Worm (Caenorhabditis elegans): Measurements from ENCODE around the gene F35E8.9.

- TF ChIP-seq pes-1 (GFP tag; IDR thresholded peaks at IDR 0.05) (peak; percentile 99), ceh-13 (GFP tag; optimal IDR thresholded peaks at IDR 0.05) (peak; percentile 99), flt-1 (GFP tag; IDR thresholded peaks at IDR 0.05) (peak; percentile 100), B0310.2 (tag; optimal IDR thresholded peaks at IDR 0.05) (peak; percentile 99), F13C5.2 (tag; optimal IDR thresholded peaks at IDR 0.05) (peak; percentile 100), tra-4 (tag; optimal IDR thresholded peaks at IDR 0.05) (peak; percentile 98), tbx-11 (GFP tag; IDR thresholded peaks at IDR 0.05) (peak; percentile 100), ama-1 (optimal IDR thresholded peaks at IDR 0.05) (no peak), ets-7 (tag; optimal IDR thresholded peaks at IDR 0.05) (peak; percentile 97), hnd-1 (tag; optimal IDR thresholded peaks at IDR 0.05) (peak; percentile 96), sea-1 (GFP tag; conservative IDR thresholded peaks at IDR 0.05) (peak; percentile 99), aly-1 (tag; optimal IDR thresholded peaks at IDR 0.05) (peak; percentile 99), tbx-37 (GFP tag; conservative IDR thresholded peaks at IDR 0.05) (peak; percentile 100), hmg-4 (GFP tag; optimal IDR thresholded peaks at IDR 0.05) (peak; percentile 99)
Observed at ce11 chrV:15873762-15874161, 43.6 kb downstream of the F35E8.9 start.
